Fruit fly (Drosophila melanogaster) whole organism, embryonic: ENCODE results near the gene AP-2alpha.

Source experiments
- Aef1 ChIP-seq: fragments of 200-800 bp; sonication (Bioruptor generic); IDR thresholded peaks from 3 replicates; pipeline ENCODE4 v1.3.6; 2022; ENCODE audit warnings: missing biosample characterization, missing genetic modification characterization
- Atf3 ChIP-seq: fragments of 200-800 bp; sonication (Bioruptor generic); optimal IDR thresholded peaks from 3 replicates; lab custom pipeline; 2016; ENCODE audit warnings: missing biosample characterization, missing genetic modification characterization
- B-H2 ChIP-seq: fragments of 200-800 bp; sonication (Bioruptor generic); optimal IDR thresholded peaks from 2 replicates; lab custom pipeline; 2018; ENCODE audit warnings: missing biosample characterization, mild to moderate bottlenecking, missing genetic modification characterization
- CG10366 ChIP-seq: fragments of 200-800 bp; sonication (Bioruptor generic); IDR thresholded peaks from 2 replicates; pipeline ENCODE4 v1.3.6; 2022; ENCODE audit warnings: missing biosample characterization, missing genetic modification characterization
- CG11504 ChIP-seq: fragments of 200-800 bp; sonication (Bioruptor generic); optimal IDR thresholded peaks from 3 replicates; lab custom pipeline; 2019; ENCODE audit warnings: missing biosample characterization, mild to moderate bottlenecking, missing genetic modification characterization, moderate library complexity
- CG12236 ChIP-seq: fragments of 200-800 bp; sonication (Bioruptor generic); optimal IDR thresholded peaks from 2 replicates; lab custom pipeline; 2016; ENCODE audit warnings: missing biosample characterization, missing genetic modification characterization
- CG12659 ChIP-seq: fragments of 200-800 bp; sonication (Bioruptor generic); optimal IDR thresholded peaks from 3 replicates; lab custom pipeline; 2017; ENCODE audit warnings: mild to moderate bottlenecking, missing biosample characterization, missing genetic modification reagents, missing genetic modification characterization
- CG13123 ChIP-seq: fragments of 200-800 bp; sonication (Bioruptor generic); optimal IDR thresholded peaks from 2 replicates; lab custom pipeline; 2016; ENCODE audit warnings: missing biosample characterization, missing genetic modification characterization
- CG13296 ChIP-seq: fragments of 200-800 bp; sonication (Bioruptor generic); optimal IDR thresholded peaks from 3 replicates; lab custom pipeline; 2018; ENCODE audit warnings: missing biosample characterization, mild to moderate bottlenecking, missing genetic modification characterization
- CG13424 ChIP-seq: fragments of 200-800 bp; sonication (Bioruptor generic); optimal IDR thresholded peaks from 2 replicates; lab custom pipeline; 2019; ENCODE audit warnings: missing biosample characterization, mild to moderate bottlenecking, missing genetic modification characterization, moderate library complexity
- CG13624 ChIP-seq: fragments of 200-800 bp; sonication (Bioruptor generic); optimal IDR thresholded peaks from 2 replicates; lab custom pipeline; 2016; ENCODE audit warnings: missing biosample characterization, missing genetic modification characterization
- CG1603 ChIP-seq: fragments of 200-800 bp; sonication (Bioruptor generic); optimal IDR thresholded peaks from 2 replicates; lab custom pipeline; 2019; ENCODE audit warnings: missing biosample characterization, mild to moderate bottlenecking, missing genetic modification characterization, moderate library complexity
- CG16863 ChIP-seq: fragments of 200-800 bp; sonication (Bioruptor generic); optimal IDR thresholded peaks from 3 replicates; lab custom pipeline; 2016; ENCODE audit warnings: missing biosample characterization, missing genetic modification characterization
- CG17385 ChIP-seq: fragments of 200-800 bp; sonication (Bioruptor generic); optimal IDR thresholded peaks from 3 replicates; lab custom pipeline; 2018; ENCODE audit warnings: missing biosample characterization, mild to moderate bottlenecking, missing genetic modification characterization
- CG17612 ChIP-seq: fragments of 200-800 bp; sonication (Bioruptor generic); IDR thresholded peaks from 2 replicates; pipeline ENCODE4 v1.3.6; 2022; ENCODE audit warnings: missing biosample characterization, missing genetic modification characterization
- CG31224 ChIP-seq: fragments of 200-800 bp; sonication (Bioruptor generic); IDR thresholded peaks from 2 replicates; pipeline ENCODE4 v1.3.6; 2022; ENCODE audit warnings: missing biosample characterization, missing genetic modification characterization
- CG33557 ChIP-seq: fragments of 200-800 bp; sonication (Bioruptor generic); optimal IDR thresholded peaks from 2 replicates; lab custom pipeline; 2019; ENCODE audit warnings: missing biosample characterization, mild to moderate bottlenecking, missing genetic modification characterization, moderate library complexity
- CG4854 ChIP-seq: fragments of 200-800 bp; sonication (Bioruptor generic); optimal IDR thresholded peaks from 2 replicates; lab custom pipeline; 2016; ENCODE audit warnings: missing biosample characterization, missing genetic modification characterization, inconsistent platforms
- CG9727 ChIP-seq: fragments of 200-800 bp; sonication (Bioruptor generic); optimal IDR thresholded peaks from 3 replicates; lab custom pipeline; 2017; ENCODE audit warnings: missing biosample characterization, mild to moderate bottlenecking, missing genetic modification characterization
- CoRest ChIP-seq: fragments of 200-800 bp; sonication (Bioruptor generic); optimal IDR thresholded peaks from 3 replicates; lab custom pipeline; 2018; ENCODE audit warnings: missing biosample characterization, mild to moderate bottlenecking, missing genetic modification characterization, moderate library complexity
- CrebB ChIP-seq: fragments of 200-800 bp; sonication (Bioruptor generic); optimal IDR thresholded peaks from 3 replicates; lab custom pipeline; 2018; ENCODE audit warnings: missing biosample characterization, mild to moderate bottlenecking, missing genetic modification characterization
- Dref ChIP-seq: fragments of 200-800 bp; sonication (Bioruptor generic); IDR thresholded peaks from 2 replicates; pipeline ENCODE4 v1.3.6; 2022; ENCODE audit warnings: missing biosample characterization, missing genetic modification characterization
- E2f1 ChIP-seq: fragments of 200-800 bp; sonication (Bioruptor generic); IDR thresholded peaks from 2 replicates; pipeline ENCODE4 v1.3.6; 2022; ENCODE audit warnings: missing biosample characterization, missing genetic modification characterization
- Fer3 ChIP-seq: fragments of 200-800 bp; sonication (Bioruptor generic); optimal IDR thresholded peaks from 2 replicates; lab custom pipeline; 2018; ENCODE audit warnings: missing biosample characterization, mild to moderate bottlenecking, missing genetic modification characterization, moderate library complexity
- HmgD ChIP-seq: fragments of 200-800 bp; sonication (Bioruptor generic); optimal IDR thresholded peaks from 3 replicates; lab custom pipeline; 2016; ENCODE audit warnings: missing biosample characterization, missing genetic modification characterization
- Lpt ChIP-seq: fragments of >200 bp; optimal IDR thresholded peaks from 2 replicates; lab custom pipeline; 2018; ENCODE audit warnings: missing biosample characterization, missing genetic modification characterization
- Mes4 ChIP-seq: fragments of 200-800 bp; sonication (Bioruptor generic); optimal IDR thresholded peaks from 2 replicates; lab custom pipeline; 2016; ENCODE audit warnings: missing biosample characterization, missing genetic modification characterization
- NC2β ChIP-seq: fragments of 200-800 bp; sonication (Bioruptor generic); optimal IDR thresholded peaks from 2 replicates; lab custom pipeline; 2016; ENCODE audit warnings: missing biosample characterization, missing genetic modification characterization
- NK7.1 ChIP-seq: fragments of 200-800 bp; sonication (Bioruptor generic); optimal IDR thresholded peaks from 3 replicates; lab custom pipeline; 2016; ENCODE audit warnings: missing biosample characterization, missing genetic modification characterization
- Opbp ChIP-seq: fragments of 200-800 bp; sonication (Bioruptor generic); IDR thresholded peaks from 3 replicates; pipeline ENCODE4 v1.3.6; 2022; ENCODE audit warnings: missing biosample characterization, missing genetic modification characterization; ENCODE audit not compliant: partially characterized antibody
- Optix ChIP-seq: fragments of 200-800 bp; sonication (Bioruptor generic); IDR thresholded peaks from 3 replicates; pipeline ENCODE4 v1.3.6; 2022; ENCODE audit warnings: missing biosample characterization, missing genetic modification characterization
- Side ChIP-seq: fragments of 200-800 bp; sonication (Bioruptor generic); optimal IDR thresholded peaks from 2 replicates; lab custom pipeline; 2016; ENCODE audit warnings: missing biosample characterization, missing genetic modification characterization
- Sox100B ChIP-seq: fragments of 200-800 bp; sonication (Bioruptor generic); optimal IDR thresholded peaks from 3 replicates; lab custom pipeline; 2018; ENCODE audit warnings: missing biosample characterization, mild to moderate bottlenecking, missing genetic modification characterization
- Sox102F ChIP-seq: fragments of 200-800 bp; sonication (Bioruptor generic); optimal IDR thresholded peaks from 2 replicates; lab custom pipeline; 2018; ENCODE audit warnings: missing biosample characterization, mild to moderate bottlenecking, missing genetic modification characterization, moderate library complexity
- ac ChIP-seq: fragments of 200-800 bp; sonication (Bioruptor generic); optimal IDR thresholded peaks from 3 replicates; lab custom pipeline; 2017; ENCODE audit warnings: missing biosample characterization, mild to moderate bottlenecking, missing genetic modification characterization
- ash1 ChIP-seq: fragments of 200-800 bp; sonication (Bioruptor generic); optimal IDR thresholded peaks from 2 replicates; lab custom pipeline; 2018; ENCODE audit warnings: missing biosample characterization, mild to moderate bottlenecking, missing genetic modification characterization
- corto ChIP-seq: fragments of 200-800 bp; sonication (Bioruptor generic); optimal IDR thresholded peaks from 2 replicates; lab custom pipeline; 2016; ENCODE audit warnings: missing biosample characterization, mild to moderate bottlenecking, missing genetic modification characterization, moderate library complexity
- dmrt99B ChIP-seq: fragments of 200-800 bp; sonication (Bioruptor generic); optimal IDR thresholded peaks from 2 replicates; lab custom pipeline; 2018; ENCODE audit warnings: missing biosample characterization, mild to moderate bottlenecking, missing genetic modification characterization, moderate library complexity
- esg ChIP-seq: fragments of 200-800 bp; sonication (Bioruptor generic); conservative IDR thresholded peaks from 2 replicates; pipeline ENCODE4 v1.3.6; 2022; ENCODE audit warnings: missing biosample characterization, missing genetic modification characterization
- gro ChIP-seq: fragments of 200-800 bp; sonication (Bioruptor generic); optimal IDR thresholded peaks from 2 replicates; lab custom pipeline; 2016; ENCODE audit warnings: missing biosample characterization, missing genetic modification characterization
- odd ChIP-seq: fragments of 200-800 bp; sonication (Bioruptor generic); optimal IDR thresholded peaks from 2 replicates; lab custom pipeline; 2017; ENCODE audit warnings: missing biosample characterization, mild to moderate bottlenecking, missing genetic modification characterization
- org-1 ChIP-seq: fragments of 200-800 bp; sonication (Bioruptor generic); optimal IDR thresholded peaks from 2 replicates; lab custom pipeline; 2017; ENCODE audit warnings: missing biosample characterization, missing genetic modification characterization
- pan ChIP-seq, 4 experiments: fragments of >200 bp in 3 of 4; fragments of 200-800 bp in 1 of 4; sonication (Bioruptor generic) in 1 of 4; optimal IDR thresholded peaks in 3 of 4; IDR thresholded peaks in 1 of 4; 2 replicates each; pipeline versions ENCODE4 v1.3.6 to Lab custom; 2017 to 2022; ENCODE audit warnings: missing biosample characterization in 2 of 4, missing genetic modification characterization in 2 of 4, mixed read lengths in 1 of 4
- pnt ChIP-seq: fragments of 200-800 bp; sonication (Bioruptor generic); optimal IDR thresholded peaks from 3 replicates; lab custom pipeline; 2016; ENCODE audit warnings: missing biosample characterization, missing genetic modification characterization
- repo ChIP-seq: fragments of 200-800 bp; sonication (Bioruptor generic); optimal IDR thresholded peaks from 2 replicates; lab custom pipeline; 2016; ENCODE audit warnings: missing biosample characterization, missing genetic modification characterization
- sob ChIP-seq: fragments of 200-800 bp; sonication (Bioruptor generic); IDR thresholded peaks from 2 replicates; pipeline ENCODE4 v1.3.6; 2022; ENCODE audit warnings: missing biosample characterization, missing genetic modification characterization
- sug ChIP-seq: fragments of 200-800 bp; optimal IDR thresholded peaks from 2 replicates; lab custom pipeline; 2019; ENCODE audit warnings: missing biosample characterization, mild to moderate bottlenecking, missing genetic modification characterization, moderate library complexity
- unpg ChIP-seq: fragments of 200-800 bp; sonication (Bioruptor generic); optimal IDR thresholded peaks from 3 replicates; lab custom pipeline; 2018; ENCODE audit warnings: missing biosample characterization, mild to moderate bottlenecking, missing genetic modification characterization, moderate library complexity

Gene AP-2alpha

DNA sequence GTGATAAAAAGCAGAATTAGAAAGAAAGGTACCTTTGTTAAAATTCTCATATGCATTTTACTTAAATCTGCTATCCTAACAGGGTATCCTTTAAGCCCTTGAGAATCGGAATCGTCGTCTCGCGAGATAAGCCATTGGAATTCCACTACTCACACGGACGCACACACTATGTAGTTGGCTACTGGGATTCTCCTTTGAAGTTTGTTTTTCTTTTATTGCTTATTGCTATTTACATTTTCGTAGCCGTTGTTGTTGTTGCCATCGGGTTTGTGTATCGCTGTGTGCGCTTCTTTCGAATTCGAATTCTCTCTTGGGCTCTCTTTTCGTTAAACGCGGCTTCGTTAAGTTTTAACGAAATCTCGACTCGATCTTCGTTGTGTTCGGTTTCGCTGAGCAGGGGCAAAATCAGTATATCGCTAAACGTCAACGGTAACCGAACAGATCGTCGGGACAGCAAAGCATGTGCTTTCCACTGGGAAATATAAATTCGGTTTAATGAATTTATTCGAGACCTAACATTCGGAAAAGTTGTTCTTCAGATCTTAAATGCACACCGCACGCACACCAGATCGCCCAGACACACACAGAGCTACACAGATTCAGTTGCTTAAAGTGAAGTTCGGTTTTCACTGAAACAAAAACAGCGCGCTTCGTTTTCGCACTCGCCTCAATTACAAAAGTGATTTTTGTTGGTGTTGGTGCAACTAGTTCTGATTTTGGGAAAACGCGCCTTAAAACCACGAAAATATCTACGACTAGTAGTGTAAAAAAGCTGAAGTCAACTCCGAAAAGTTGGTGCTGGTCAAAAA, 16.4 kb upstream of the AP-2alpha start, which contains the start of gene ex (continued):
- TF ChIP-seq CG13424 (tag; lab: Kevin White, UChicago) (peak; percentile 65), pnt (GFP tag; lab: Kevin White, UChicago) (peak; percentile 9), Aef1 (0 out of 3 replicates have a peak, but pooled peaks have one; percentile 33), Lpt (GFP tag; lab: Kevin White, UChicago) (no peak), CG4854 (GFP tag; lab: Kevin White, UChicago) (peak; percentile 31), CG13123 (GFP tag; lab: Kevin White, UChicago) (peak; percentile 36), Mes4 (GFP tag; lab: Kevin White, UChicago) (peak; percentile 31), CG17385 (GFP tag; lab: Kevin White, UChicago) (peak; percentile 52), pan (optimal IDR thresholded peaks at IDR 0.05; lab: Kevin White, UChicago) (no peak), pan (GFP tag; optimal IDR thresholded peaks at IDR 0.05 in 1 of 2, IDR thresholded peaks at IDR 0.05 in 1 of 2) (peak in 1 of 2 experiments; percentile 61), Atf3 (GFP tag; lab: Kevin White, UChicago) (no peak), CG9727 (GFP tag; lab: Kevin White, UChicago) (peak; percentile 50), CG11504 (peak; percentile 51), Sox102F (GFP tag; lab: Kevin White, UChicago) (peak; percentile 42), CG17612 (GFP tag; lab: Robert Waterston, UW) (no peak), CG10366 (no peak), corto (GFP tag; lab: Kevin White, UChicago) (peak; percentile 48), CG33557 (GFP tag; lab: Kevin White, UChicago) (peak; percentile 62), repo (GFP tag; lab: Kevin White, UChicago) (no peak), HmgD (GFP tag; lab: Kevin White, UChicago) (peak; percentile 22), E2f1 (GFP tag; lab: Robert Waterston, UW) (peak; percentile 19; the same call in 1 of the 2 replicates), dmrt99B (peak; percentile 33), odd (peak; percentile 85), Opbp (GFP tag; lab: Robert Waterston, UW) (0 out of 3 replicates have a peak, but pooled peaks have one; percentile 33), CoRest (tag; lab: Kevin White, UChicago) (peak; percentile 41), Fer3 (tag; lab: Kevin White, UChicago) (peak; percentile 54), CG13296 (GFP tag; lab: Kevin White, UChicago) (peak; percentile 89), ash1 (GFP tag; lab: Kevin White, UChicago) (peak; percentile 14), sug (tag; lab: Kevin White, UChicago) (peak; percentile 52), CG31224 (GFP tag; lab: Robert Waterston, UW) (no peak), CG12236 (GFP tag; lab: Kevin White, UChicago) (peak; percentile 12), esg (GFP tag; lab: Robert Waterston, UW) (no peak), sob (peak; percentile 72; the same call in 1 of the 2 replicates), Dref (GFP tag; lab: Robert Waterston, UW) (no peak), CG12659 (GFP tag; lab: Kevin White, UChicago) (peak; percentile 57), CrebB (tag; lab: Kevin White, UChicago) (peak; percentile 90), Side (GFP tag; lab: Kevin White, UChicago) (peak; percentile 25), org-1 (GFP tag; lab: Kevin White, UChicago) (peak; percentile 31), Sox100B (GFP tag; lab: Kevin White, UChicago) (peak; percentile 54), B-H2 (GFP tag; lab: Kevin White, UChicago) (peak; percentile 75), ac (peak; percentile 40), CG1603 (tag; lab: Kevin White, UChicago) (peak; percentile 22), CG13624 (GFP tag; lab: Kevin White, UChicago) (peak; percentile 14), NC2β (GFP tag; lab: Kevin White, UChicago) (peak; percentile 35), CG16863 (GFP tag; lab: Kevin White, UChicago) (peak; percentile 15), unpg (peak; percentile 69), gro (GFP tag; lab: Kevin White, UChicago) (no peak), NK7.1 (GFP tag; lab: Kevin White, UChicago) (peak; percentile 13), Optix (GFP tag; lab: Robert Waterston, UW) (no peak)
